Fruit fly (Drosophila melanogaster): ENCODE data around the gene raskol.

Gene raskol

dm6 chrX:17712995-17713739, 3.2 kb downstream of the raskol start:
- TF ChIP-seq h (optimal IDR thresholded peaks at IDR 0.05), result no peak
- TF ChIP-seq insv (optimal IDR thresholded peaks at IDR 0.05), result no peak
- TF ChIP-seq Myc (optimal IDR thresholded peaks at IDR 0.05), result no peak
- TF ChIP-seq ttk (optimal IDR thresholded peaks at IDR 0.05), result no peak
- TF ChIP-seq Sin3A (optimal IDR thresholded peaks at IDR 0.05), result no peak
- no peak for TF ChIP-seq psq (optimal IDR thresholded peaks at IDR 0.05)

- TF ChIP-seq Sin3A (optimal IDR thresholded peaks at IDR 0.05) (no peak), h (optimal IDR thresholded peaks at IDR 0.05) (no peak), insv (optimal IDR thresholded peaks at IDR 0.05) (no peak), ttk (optimal IDR thresholded peaks at IDR 0.05) (no peak), Myc (optimal IDR thresholded peaks at IDR 0.05) (no peak), psq (optimal IDR thresholded peaks at IDR 0.05) (no peak)
Observed at dm6 chrX:17713740-17714135, 3.8 kb downstream of the raskol start.

- TF ChIP-seq h (optimal IDR thresholded peaks at IDR 0.05), result no peak
- TF ChIP-seq Sin3A (optimal IDR thresholded peaks at IDR 0.05), result no peak
- TF ChIP-seq Myc (optimal IDR thresholded peaks at IDR 0.05), result no peak
- no peak for TF ChIP-seq insv (optimal IDR thresholded peaks at IDR 0.05)
- TF ChIP-seq ttk (optimal IDR thresholded peaks at IDR 0.05), result no peak
- no peak for TF ChIP-seq psq (optimal IDR thresholded peaks at IDR 0.05)
Observed at dm6 chrX:17714976-17715375, 5.0 kb downstream of the raskol start.

- no peak for TF ChIP-seq psq (optimal IDR thresholded peaks at IDR 0.05)
- TF ChIP-seq insv (optimal IDR thresholded peaks at IDR 0.05), result no peak
- TF ChIP-seq ttk (optimal IDR thresholded peaks at IDR 0.05), result no peak
- TF ChIP-seq h (optimal IDR thresholded peaks at IDR 0.05), result no peak
- no peak for TF ChIP-seq Sin3A (optimal IDR thresholded peaks at IDR 0.05)
- no peak for TF ChIP-seq Myc (optimal IDR thresholded peaks at IDR 0.05)
Observed at dm6 chrX:17716814-17717565, 7.0 kb downstream of the raskol start.

DNA sequence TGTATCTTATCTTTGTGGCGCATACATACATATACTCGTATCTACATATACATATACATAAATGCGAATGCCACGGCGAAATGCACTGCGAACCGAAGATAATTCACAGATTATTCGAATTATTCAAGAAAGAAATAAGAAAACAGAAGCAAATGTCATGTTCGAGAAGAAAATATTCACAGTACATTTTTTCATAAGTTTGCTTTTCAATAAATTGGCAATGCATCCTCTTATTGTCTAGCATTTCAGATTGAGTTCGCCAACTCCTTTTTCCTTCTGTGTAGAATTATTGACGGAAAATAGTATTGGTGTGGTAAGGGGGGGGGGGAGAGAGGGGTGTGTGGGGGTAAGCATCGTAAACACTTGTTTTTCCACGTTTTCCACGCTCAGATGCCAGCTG, 8.5 kb downstream of the raskol start:
- no peak for TF ChIP-seq Sin3A (optimal IDR thresholded peaks at IDR 0.05)
- TF ChIP-seq h (optimal IDR thresholded peaks at IDR 0.05), result no peak
- no peak for TF ChIP-seq Myc (optimal IDR thresholded peaks at IDR 0.05)
- no peak for TF ChIP-seq ttk (optimal IDR thresholded peaks at IDR 0.05)
- TF ChIP-seq insv (optimal IDR thresholded peaks at IDR 0.05), result no peak
- no peak for TF ChIP-seq psq (optimal IDR thresholded peaks at IDR 0.05)

- TF ChIP-seq insv (optimal IDR thresholded peaks at IDR 0.05), result no peak
- TF ChIP-seq Myc (optimal IDR thresholded peaks at IDR 0.05), result no peak
- no peak for TF ChIP-seq Sin3A (optimal IDR thresholded peaks at IDR 0.05)
- TF ChIP-seq h (optimal IDR thresholded peaks at IDR 0.05), result no peak
- no peak for TF ChIP-seq ttk (optimal IDR thresholded peaks at IDR 0.05)
- TF ChIP-seq psq (optimal IDR thresholded peaks at IDR 0.05), result no peak
Observed at dm6 chrX:17718927-17719691, 9.2 kb downstream of the raskol start.

- TF ChIP-seq insv (optimal IDR thresholded peaks at IDR 0.05), result no peak
- no peak for TF ChIP-seq psq (optimal IDR thresholded peaks at IDR 0.05)
- no peak for TF ChIP-seq Sin3A (optimal IDR thresholded peaks at IDR 0.05)
- no peak for TF ChIP-seq Myc (optimal IDR thresholded peaks at IDR 0.05)
- no peak for TF ChIP-seq ttk (optimal IDR thresholded peaks at IDR 0.05)
- TF ChIP-seq h (optimal IDR thresholded peaks at IDR 0.05), result no peak
Observed at dm6 chrX:17720261-17721052, 10.5 kb downstream of the raskol start.

DNA sequence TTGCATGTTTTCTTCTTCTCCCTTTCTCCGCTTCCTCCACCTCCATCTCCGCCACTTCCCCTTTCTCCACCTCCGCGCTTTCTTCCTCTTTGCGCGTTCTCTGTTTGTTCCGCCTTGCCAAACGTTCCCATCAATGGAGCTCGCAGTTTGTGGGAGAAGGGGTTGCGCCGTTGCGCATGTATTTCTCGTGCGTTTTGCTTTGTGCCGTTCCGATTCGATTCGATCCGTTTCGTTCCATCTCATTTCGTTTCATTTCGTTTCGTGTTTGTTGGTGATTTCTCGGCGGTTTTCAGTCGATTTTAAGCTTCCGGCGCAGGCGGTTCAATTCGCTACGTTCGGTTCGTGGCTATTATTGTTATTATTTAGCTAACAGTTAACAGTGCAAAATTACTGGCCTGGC, 13.0 kb downstream of the raskol start:
- TF ChIP-seq ttk (optimal IDR thresholded peaks at IDR 0.05) (no peak), insv (optimal IDR thresholded peaks at IDR 0.05) (no peak), h (optimal IDR thresholded peaks at IDR 0.05) (no peak)

DNA sequence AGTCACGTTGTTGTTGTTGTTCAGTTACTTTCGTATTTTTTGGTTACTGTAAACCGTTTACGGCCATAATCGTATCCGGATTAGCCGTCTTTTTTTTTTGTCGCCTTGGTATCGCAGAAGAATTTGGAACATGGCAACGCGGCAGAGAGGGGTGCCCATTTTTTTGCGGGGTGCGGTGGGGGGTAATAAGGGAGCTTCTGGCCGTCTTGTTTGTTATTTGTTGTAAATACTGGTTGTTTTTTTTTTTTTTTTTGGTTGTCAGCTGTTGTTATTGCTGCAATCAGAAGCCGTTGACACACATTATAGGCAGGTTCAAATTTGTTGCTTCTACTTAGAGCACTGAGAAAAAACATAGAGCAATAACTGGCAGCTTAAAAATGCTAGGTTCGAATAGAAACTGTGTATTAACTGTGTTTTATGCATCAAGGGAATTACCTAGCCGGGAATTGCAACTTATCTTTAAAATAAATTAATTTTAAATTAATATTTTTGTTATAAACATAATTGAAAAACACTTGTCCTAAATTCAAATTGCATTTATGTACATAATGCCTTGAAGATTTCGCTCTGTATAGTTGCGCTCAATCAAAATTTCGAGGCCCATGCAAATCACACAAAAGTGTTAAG, 14.5 kb downstream of the raskol start:
- no peak for TF ChIP-seq psq (optimal IDR thresholded peaks at IDR 0.05)
- TF ChIP-seq insv (optimal IDR thresholded peaks at IDR 0.05), result no peak

DNA sequence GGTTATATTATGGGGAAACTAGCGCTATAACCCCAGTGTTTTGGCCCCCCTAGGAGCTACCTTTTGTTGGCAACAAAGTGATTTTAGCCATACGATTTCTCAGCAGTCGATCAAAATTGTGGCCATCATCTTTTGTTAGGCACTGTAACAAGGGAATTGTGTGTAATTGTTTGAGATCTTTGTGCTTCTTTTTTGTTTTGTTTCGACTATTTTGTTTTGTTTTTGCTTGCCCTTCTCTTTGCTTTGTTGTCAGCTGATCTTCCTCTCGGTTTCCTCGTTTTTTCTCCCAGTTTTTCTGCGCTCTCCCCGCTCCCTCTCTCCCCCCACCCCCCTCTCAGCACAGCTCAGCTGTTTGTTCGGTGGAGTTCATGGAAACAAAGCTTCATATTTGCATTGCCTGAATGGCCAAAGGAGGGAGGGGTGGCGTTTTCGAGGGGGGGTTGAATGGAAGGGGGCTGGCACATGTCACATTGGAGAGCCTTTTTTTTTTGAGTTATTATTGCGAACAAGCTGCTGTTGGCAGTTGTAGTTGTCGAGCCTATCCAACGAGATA, 16.1 kb downstream of the raskol start:
- TF ChIP-seq h (optimal IDR thresholded peaks at IDR 0.05) (no peak), psq (optimal IDR thresholded peaks at IDR 0.05) (no peak), Myc (optimal IDR thresholded peaks at IDR 0.05) (no peak), insv (optimal IDR thresholded peaks at IDR 0.05) (no peak), Sin3A (optimal IDR thresholded peaks at IDR 0.05) (no peak), ttk (optimal IDR thresholded peaks at IDR 0.05) (no peak)
